Fruit fly (Drosophila melanogaster) whole organism, embryonic: ENCODE measurements around the gene CG12766.

Experiments used
- Abd-B ChIP-seq: fragments of 200-800 bp; sonication (Bioruptor generic); optimal IDR thresholded peaks from 2 replicates; lab custom pipeline; 2018; ENCODE audit warnings: missing biosample characterization, mild to moderate bottlenecking, missing genetic modification characterization, moderate library complexity
- Ada2b ChIP-seq: fragments of 200-800 bp; sonication (Bioruptor generic); IDR thresholded peaks from 2 replicates; pipeline ENCODE4 v1.3.6; 2022; ENCODE audit warnings: missing biosample characterization, missing genetic modification characterization
- Antp ChIP-seq: fragments of 200-800 bp; sonication (Bioruptor generic); optimal IDR thresholded peaks from 3 replicates; lab custom pipeline; 2016; ENCODE audit warnings: missing biosample characterization, missing genetic modification characterization
- Atf3 ChIP-seq: fragments of 200-800 bp; sonication (Bioruptor generic); optimal IDR thresholded peaks from 3 replicates; lab custom pipeline; 2016; ENCODE audit warnings: missing biosample characterization, missing genetic modification characterization
- BEAF-32 ChIP-seq: fragments of 200-800 bp; sonication (Bioruptor generic); optimal IDR thresholded peaks from 3 replicates; lab custom pipeline; 2017; ENCODE audit warnings: missing biosample characterization, missing genetic modification characterization, mild to moderate bottlenecking, moderate library complexity, missing genetic modification reagents
- CG10462 ChIP-seq: fragments of 200-800 bp; sonication (Bioruptor generic); optimal IDR thresholded peaks from 2 replicates; lab custom pipeline; 2016; ENCODE audit warnings: missing biosample characterization, missing genetic modification characterization
- CG12769 ChIP-seq: fragments of 200-800 bp; sonication (Bioruptor generic); optimal IDR thresholded peaks from 2 replicates; lab custom pipeline; 2019; ENCODE audit warnings: missing biosample characterization, mild to moderate bottlenecking, missing genetic modification characterization, moderate library complexity
- CG15073 ChIP-seq: fragments of 200-800 bp; sonication (Bioruptor generic); optimal IDR thresholded peaks from 2 replicates; lab custom pipeline; 2016; ENCODE audit warnings: missing biosample characterization, missing genetic modification characterization
- CG15696 ChIP-seq: fragments of 200-800 bp; sonication (Bioruptor generic); optimal IDR thresholded peaks from 2 replicates; lab custom pipeline; 2019; ENCODE audit warnings: missing biosample characterization, mild to moderate bottlenecking, missing genetic modification characterization, moderate library complexity
- CG1647 ChIP-seq: fragments of 200-800 bp; sonication (Bioruptor generic); optimal IDR thresholded peaks from 3 replicates; lab custom pipeline; 2016; ENCODE audit warnings: missing biosample characterization, missing genetic modification characterization
- CG16779 ChIP-seq: fragments of 200-800 bp; sonication (Bioruptor generic); IDR thresholded peaks from 2 replicates; pipeline ENCODE4 v1.3.6; 2022; ENCODE audit warnings: missing biosample characterization, missing genetic modification characterization
- CG16813 ChIP-seq: fragments of 200-800 bp; sonication (Bioruptor generic); IDR thresholded peaks from 3 replicates; pipeline ENCODE4 v1.3.6; 2022; ENCODE audit warnings: missing biosample characterization, missing genetic modification characterization; ENCODE audit not compliant: partially characterized antibody
- CG17361 ChIP-seq: fragments of 200-800 bp; sonication (Bioruptor generic); IDR thresholded peaks from 3 replicates; pipeline ENCODE4 v1.3.6; 2022; ENCODE audit warnings: missing biosample characterization, missing genetic modification characterization
- CG17802 ChIP-seq: fragments of 200-800 bp; sonication (Bioruptor generic); optimal IDR thresholded peaks from 2 replicates; lab custom pipeline; 2018; ENCODE audit warnings: missing biosample characterization, mild to moderate bottlenecking, missing genetic modification characterization, moderate library complexity
- CG18764 ChIP-seq: fragments of 200-800 bp; sonication (Bioruptor generic); optimal IDR thresholded peaks from 3 replicates; lab custom pipeline; 2016; ENCODE audit warnings: missing biosample characterization, missing genetic modification characterization
- CG2116 ChIP-seq: fragments of 200-800 bp; sonication (Bioruptor generic); optimal IDR thresholded peaks from 3 replicates; lab custom pipeline; 2018; ENCODE audit warnings: missing biosample characterization, mild to moderate bottlenecking, missing genetic modification characterization
- CG34376 ChIP-seq: fragments of 200-800 bp; sonication (Bioruptor generic); optimal IDR thresholded peaks from 2 replicates; lab custom pipeline; 2018; ENCODE audit warnings: missing biosample characterization, mild to moderate bottlenecking, missing genetic modification characterization
- CG4424 ChIP-seq: fragments of 200-800 bp; sonication (Bioruptor generic); optimal IDR thresholded peaks from 3 replicates; lab custom pipeline; 2016; ENCODE audit warnings: missing biosample characterization, missing genetic modification characterization
- CG5953 ChIP-seq: fragments of 200-800 bp; sonication (Bioruptor generic); IDR thresholded peaks from 2 replicates; pipeline ENCODE4 v1.3.6; 2022; ENCODE audit warnings: missing biosample characterization, missing genetic modification characterization
- CG6689 ChIP-seq: fragments of 200-800 bp; sonication (Bioruptor generic); IDR thresholded peaks from 2 replicates; pipeline ENCODE4 v1.3.6; 2022; ENCODE audit warnings: missing biosample characterization, missing genetic modification characterization
- CG7357 ChIP-seq: fragments of 200-800 bp; sonication (Bioruptor generic); IDR thresholded peaks from 3 replicates; pipeline ENCODE4 v1.3.6; 2022; ENCODE audit warnings: missing biosample characterization, missing genetic modification characterization
- CG9609 ChIP-seq: fragments of 200-800 bp; sonication (Bioruptor generic); optimal IDR thresholded peaks from 3 replicates; lab custom pipeline; 2016; ENCODE audit warnings: missing biosample characterization, missing genetic modification characterization
- CG9727 ChIP-seq: fragments of 200-800 bp; sonication (Bioruptor generic); optimal IDR thresholded peaks from 3 replicates; lab custom pipeline; 2017; ENCODE audit warnings: missing biosample characterization, mild to moderate bottlenecking, missing genetic modification characterization
- D19A ChIP-seq: fragments of 200-800 bp; optimal IDR thresholded peaks from 3 replicates; lab custom pipeline; 2019; ENCODE audit warnings: missing biosample characterization, mild to moderate bottlenecking, missing genetic modification characterization, moderate library complexity
- Dad ChIP-seq: fragments of 200-800 bp; sonication (Bioruptor generic); optimal IDR thresholded peaks from 3 replicates; lab custom pipeline; 2016; ENCODE audit warnings: missing biosample characterization, missing genetic modification characterization
- Nf-YA ChIP-seq: fragments of 200-800 bp; sonication (Bioruptor generic); IDR thresholded peaks from 2 replicates; pipeline ENCODE4 v1.3.6; 2022; ENCODE audit warnings: missing biosample characterization, missing genetic modification characterization
- Six4 ChIP-seq: fragments of 200-800 bp; sonication (Bioruptor generic); optimal IDR thresholded peaks from 2 replicates; lab custom pipeline; 2016; ENCODE audit warnings: missing biosample characterization, missing genetic modification characterization
- Usf ChIP-seq: fragments of 200-800 bp; sonication (Bioruptor generic); optimal IDR thresholded peaks from 2 replicates; lab custom pipeline; 2017; ENCODE audit warnings: missing genotype, missing biosample characterization, missing genetic modification characterization
- bsh ChIP-seq, 2 experiments: fragments of 200-800 bp; sonication (Bioruptor generic); optimal IDR thresholded peaks; 2 replicates each; lab custom pipeline; 2017 to 2018; ENCODE audit warnings: mild to moderate bottlenecking in 2 of 2, missing biosample characterization in 2 of 2, missing genetic modification characterization in 2 of 2, moderate library complexity in 1 of 2
- danr ChIP-seq: fragments of 200-800 bp; sonication (Bioruptor generic); IDR thresholded peaks from 2 replicates; pipeline ENCODE4 v1.3.6; 2022; ENCODE audit warnings: missing biosample characterization, missing genetic modification characterization
- dpn ChIP-seq, 2 experiments: fragments of 200-800 bp; sonication (Bioruptor generic); optimal IDR thresholded peaks; 3 replicates each; lab custom pipeline; 2016; ENCODE audit warnings: missing biosample characterization in 2 of 2, missing genetic modification characterization in 2 of 2
- ftz-f1 ChIP-seq: fragments of 200-800 bp; sonication (Bioruptor generic); optimal IDR thresholded peaks from 2 replicates; lab custom pipeline; 2016; ENCODE audit warnings: missing biosample characterization, missing genetic modification characterization
- fu2 ChIP-seq: fragments of 200-800 bp; sonication (Bioruptor generic); optimal IDR thresholded peaks from 2 replicates; lab custom pipeline; 2016; ENCODE audit warnings: missing biosample characterization, missing genetic modification characterization
- gfzf ChIP-seq: fragments of 200-800 bp; sonication (Bioruptor generic); optimal IDR thresholded peaks from 2 replicates; lab custom pipeline; 2016; ENCODE audit warnings: missing biosample characterization, mild to moderate bottlenecking, missing genetic modification characterization, moderate library complexity
- gsb-n ChIP-seq: fragments of 200-800 bp; sonication (Bioruptor generic); optimal IDR thresholded peaks from 3 replicates; lab custom pipeline; 2018; ENCODE audit warnings: missing biosample characterization, mild to moderate bottlenecking, missing genetic modification characterization
- h ChIP-seq: fragments of >200 bp; optimal IDR thresholded peaks from 2 replicates; lab custom pipeline; 2017
- her ChIP-seq: fragments of 200-800 bp; sonication (Bioruptor generic); optimal IDR thresholded peaks from 2 replicates; lab custom pipeline; 2016; ENCODE audit warnings: missing biosample characterization, missing genetic modification characterization
- klu ChIP-seq: fragments of 200-800 bp; sonication (Bioruptor generic); IDR thresholded peaks from 2 replicates; pipeline ENCODE4 v1.3.6; 2022; ENCODE audit warnings: missing biosample characterization, missing genetic modification characterization
- lbe ChIP-seq: fragments of 200-800 bp; sonication (Bioruptor generic); optimal IDR thresholded peaks from 2 replicates; lab custom pipeline; 2016; ENCODE audit warnings: missing biosample characterization, mild to moderate bottlenecking, missing genetic modification characterization
- nmo ChIP-seq: fragments of 200-800 bp; sonication (Bioruptor generic); optimal IDR thresholded peaks from 2 replicates; lab custom pipeline; 2018; ENCODE audit warnings: missing biosample characterization, mild to moderate bottlenecking, missing genetic modification characterization, moderate library complexity
- otp ChIP-seq: fragments of 200-800 bp; sonication (Bioruptor generic); IDR thresholded peaks from 3 replicates; pipeline ENCODE4, ENCODE4 v1.3.6; 2022; ENCODE audit warnings: missing biosample characterization, missing genetic modification characterization
- pnt ChIP-seq: fragments of 200-800 bp; sonication (Bioruptor generic); optimal IDR thresholded peaks from 3 replicates; lab custom pipeline; 2016; ENCODE audit warnings: missing biosample characterization, missing genetic modification characterization
- prd ChIP-seq, 3 experiments: fragments of >200 bp in 2 of 3; fragments of 200-800 bp in 1 of 3; sonication (Bioruptor generic) in 1 of 3; optimal IDR thresholded peaks in 2 of 3; IDR thresholded peaks in 1 of 3; 2 replicates in 2 of 3; 3 replicates in 1 of 3; pipeline versions ENCODE4 v1.3.6 to Lab custom; 2017 to 2022; ENCODE audit warnings: missing biosample characterization in 1 of 3, missing genetic modification characterization in 1 of 3
- pzg ChIP-seq: fragments of 200-800 bp; sonication (Bioruptor generic); optimal IDR thresholded peaks from 3 replicates; lab custom pipeline; 2018; ENCODE audit warnings: missing biosample characterization, mild to moderate bottlenecking, missing genetic modification characterization, moderate library complexity
- schlank ChIP-seq: fragments of 200-800 bp; sonication (Bioruptor generic); optimal IDR thresholded peaks from 2 replicates; lab custom pipeline; 2018; ENCODE audit warnings: missing biosample characterization, mild to moderate bottlenecking, missing genetic modification characterization
- scrt ChIP-seq: fragments of 200-800 bp; sonication (Bioruptor generic); optimal IDR thresholded peaks from 2 replicates; lab custom pipeline; 2018; ENCODE audit warnings: missing biosample characterization, mild to moderate bottlenecking, missing genetic modification characterization, moderate library complexity
- sd ChIP-seq: fragments of 200-800 bp; sonication (Bioruptor generic); optimal IDR thresholded peaks from 3 replicates; lab custom pipeline; 2018; ENCODE audit warnings: missing biosample characterization, mild to moderate bottlenecking, missing genetic modification characterization, moderate library complexity
- stwl ChIP-seq: fragments of 200-800 bp; sonication (Bioruptor generic); optimal IDR thresholded peaks from 3 replicates; lab custom pipeline; 2018; ENCODE audit warnings: missing biosample characterization, mild to moderate bottlenecking, missing genetic modification characterization, moderate library complexity
- tap ChIP-seq: fragments of 200-800 bp; optimal IDR thresholded peaks from 3 replicates; lab custom pipeline; 2019; ENCODE audit warnings: missing biosample characterization, mild to moderate bottlenecking, missing genetic modification characterization, moderate library complexity
- tll ChIP-seq, 2 experiments: fragments of 200-800 bp in 1 of 2; fragments of >200 bp in 1 of 2; sonication (Bioruptor generic) in 1 of 2; optimal IDR thresholded peaks; 2 replicates each; lab custom pipeline; 2017 to 2019; ENCODE audit warnings: missing biosample characterization in 2 of 2, missing genetic modification characterization in 2 of 2, mild to moderate bottlenecking in 1 of 2, moderate library complexity in 1 of 2
- zen ChIP-seq: fragments of 200-800 bp; sonication (Bioruptor generic); optimal IDR thresholded peaks from 3 replicates; lab custom pipeline; 2018; ENCODE audit warnings: missing biosample characterization, mild to moderate bottlenecking, missing genetic modification characterization, moderate library complexity

CG12766 gene

DNA sequence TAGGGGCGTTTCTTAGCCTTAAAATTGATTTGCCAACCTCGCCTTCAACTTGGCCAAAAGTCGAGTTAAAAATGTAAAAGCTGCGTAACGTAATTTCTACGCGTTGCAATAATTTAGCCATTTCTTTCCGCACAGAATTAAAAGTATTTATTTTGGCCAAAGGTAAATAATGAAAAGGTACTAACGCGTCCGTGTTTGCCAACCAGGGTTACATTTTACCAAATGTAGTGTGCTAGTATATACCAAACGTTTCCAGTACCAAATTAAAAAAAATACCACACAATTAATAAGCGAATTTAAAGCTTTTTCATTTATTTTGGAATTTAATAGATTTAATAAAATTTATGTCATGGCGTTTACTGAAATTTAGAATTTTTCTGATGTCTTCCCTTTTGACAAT, 40.9 kb downstream of the CG12766 start, which contains the start of gene Ccz1 (continued):
- TF ChIP-seq h (lab: Kevin White, UChicago) (no peak), Antp (peak; percentile 61), stwl (tag; lab: Kevin White, UChicago) (peak; percentile 70), CG16813 (GFP tag; lab: Robert Waterston, UW) (no peak), schlank (peak; percentile 58), zen (tag; lab: Kevin White, UChicago) (peak; percentile 29), tll (GFP tag; optimal IDR thresholded peaks at IDR 0.05; lab: Kevin White, UChicago) (no peak), CG4424 (peak; percentile 68), pzg (GFP tag; lab: Kevin White, UChicago) (peak; percentile 62), CG9727 (peak; percentile 71), CG15696 (tag; lab: Kevin White, UChicago) (peak; percentile 87), danr (GFP tag; lab: Robert Waterston, UW) (no peak), gsb-n (peak; percentile 66), Dad (GFP tag; lab: Kevin White, UChicago) (peak; percentile 51), CG2116 (GFP tag; lab: Kevin White, UChicago) (peak; percentile 95), nmo (GFP tag; lab: Kevin White, UChicago) (peak; percentile 47), CG9609 (peak; percentile 61), fu2 (peak; percentile 54), gfzf (GFP tag; lab: Kevin White, UChicago) (peak; percentile 87), CG34376 (GFP tag; lab: Kevin White, UChicago) (peak; percentile 57), sd (tag; lab: Kevin White, UChicago) (peak; percentile 57), CG17361 (no peak), Nf-YA (no peak), scrt (GFP tag; lab: Kevin White, UChicago) (no peak), klu (no peak), pnt (peak; percentile 60), tap (tag; lab: Kevin White, UChicago) (no peak), D19A (tag; lab: Kevin White, UChicago) (no peak), CG5953 (GFP tag; lab: Robert Waterston, UW) (no peak), bsh (GFP tag; optimal IDR thresholded peaks at IDR 0.05; lab: Kevin White, UChicago) (peak in 1 of 2 experiments; percentile 72), CG10462 (GFP tag; lab: Kevin White, UChicago) (peak; percentile 59), CG1647 (GFP tag; lab: Kevin White, UChicago) (peak; percentile 65), her (GFP tag; lab: Kevin White, UChicago) (peak; percentile 66), Six4 (GFP tag; lab: Kevin White, UChicago) (peak; percentile 36), otp (GFP tag; lab: Robert Waterston, UW) (no peak), Atf3 (peak; percentile 43), lbe (GFP tag; lab: Kevin White, UChicago) (peak; percentile 69), CG17802 (tag; lab: Kevin White, UChicago) (peak; percentile 32), CG18764 (peak; percentile 67), prd (optimal IDR thresholded peaks at IDR 0.05; lab: Kevin White, UChicago) (no peak), prd (GFP tag; IDR thresholded peaks at IDR 0.05; lab: Robert Waterston, UW) (no peak), CG6689 (GFP tag; lab: Robert Waterston, UW) (no peak), Ada2b (GFP tag; lab: Robert Waterston, UW) (no peak), Usf (no peak), CG15073 (GFP tag; lab: Kevin White, UChicago) (no peak), dpn (GFP tag; optimal IDR thresholded peaks at IDR 0.05; lab: Kevin White, UChicago) (peak; percentile 33 to 77), CG7357 (GFP tag; lab: Robert Waterston, UW) (0 out of 3 replicates have a peak, but pooled peaks have one; percentile 12), CG16779 (no peak), CG12769 (tag; lab: Kevin White, UChicago) (peak; percentile 70), Abd-B (GFP tag; lab: Kevin White, UChicago) (peak; percentile 9), ftz-f1 (GFP tag; lab: Kevin White, UChicago) (no peak), BEAF-32 (GFP tag; lab: Kevin White, UChicago) (peak; percentile 28)
